Worm (Caenorhabditis elegans): ENCODE results near the gene srh-234.

DNA sequence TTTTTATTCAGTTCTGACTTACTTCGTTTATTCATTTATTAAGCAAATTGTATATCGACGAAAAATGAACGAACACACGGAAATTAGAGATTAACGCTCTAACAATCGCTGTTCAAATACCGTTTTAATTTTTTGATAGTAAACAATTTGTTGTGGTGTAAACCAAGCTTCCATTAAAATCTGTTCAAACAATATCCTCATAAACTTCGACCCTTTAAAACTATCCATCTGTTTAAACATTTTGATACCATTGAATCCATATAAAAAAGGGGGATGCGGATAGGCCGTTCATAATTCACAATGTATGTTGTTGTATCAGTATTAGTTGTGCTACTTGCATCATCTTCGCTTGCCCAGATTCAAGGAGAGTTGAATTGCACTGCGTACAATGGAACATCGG lies 25.1 kb downstream of the srh-234 start, which contains the start of gene F07C4.6:
- TF ChIP-seq him-1 (tag; optimal IDR thresholded peaks at IDR 0.05) (no peak), dao-5 (tag; optimal IDR thresholded peaks at IDR 0.05) (no peak)

Measured in whole organism, L4/young adult.